Fruit fly (Drosophila melanogaster) whole organism, embryonic: ENCODE data around the gene CG5235.
A peak's percentile ranks its signal among the peaks of the same experiment; 100 is the strongest.

Experiments used
- Ada2b ChIP-seq: fragments of 200-800 bp; sonication (Bioruptor generic); IDR thresholded peaks from 2 replicates; pipeline ENCODE4 v1.3.6; 2022; ENCODE audit warnings: missing biosample characterization, missing genetic modification characterization
- Bgb ChIP-seq: fragments of 200-800 bp; sonication (Bioruptor generic); IDR thresholded peaks from 2 replicates; pipeline ENCODE4 v1.3.6; 2022; ENCODE audit warnings: missing biosample characterization, missing genetic modification characterization; ENCODE audit not compliant: partially characterized antibody
- BtbVII ChIP-seq: fragments of 200-800 bp; sonication (Bioruptor generic); optimal IDR thresholded peaks from 3 replicates; lab custom pipeline; 2017; ENCODE audit warnings: missing biosample characterization, mild to moderate bottlenecking, missing genetic modification characterization
- CG10543 ChIP-seq: fragments of 200-800 bp; sonication (Bioruptor generic); optimal IDR thresholded peaks from 3 replicates; lab custom pipeline; 2017; ENCODE audit warnings: missing biosample characterization, mild to moderate bottlenecking, missing genetic modification characterization, moderate library complexity
- CG11093 ChIP-seq: fragments of 200-800 bp; sonication (Bioruptor generic); IDR thresholded peaks from 3 replicates; pipeline ENCODE4 v1.3.6; 2022; ENCODE audit warnings: missing biosample characterization, missing genetic modification characterization
- CG14860 ChIP-seq: fragments of 200-800 bp; sonication (Bioruptor generic); IDR thresholded peaks from 3 replicates; pipeline ENCODE4 v1.3.6; 2022; ENCODE audit warnings: missing biosample characterization, missing genetic modification characterization; ENCODE audit not compliant: partially characterized antibody
- CG14965 ChIP-seq: fragments of 200-800 bp; sonication (Bioruptor generic); optimal IDR thresholded peaks from 2 replicates; lab custom pipeline; 2016; ENCODE audit warnings: missing biosample characterization, missing genetic modification characterization, borderline replicate concordance
- CG15514 ChIP-seq: fragments of 200-800 bp; sonication (Bioruptor generic); optimal IDR thresholded peaks from 3 replicates; lab custom pipeline; 2017; ENCODE audit warnings: missing biosample characterization, missing genetic modification characterization, mild to moderate bottlenecking, moderate library complexity, missing genetic modification reagents
- CG16863 ChIP-seq: fragments of 200-800 bp; sonication (Bioruptor generic); optimal IDR thresholded peaks from 3 replicates; lab custom pipeline; 2016; ENCODE audit warnings: missing biosample characterization, missing genetic modification characterization
- CG17612 ChIP-seq: fragments of 200-800 bp; sonication (Bioruptor generic); IDR thresholded peaks from 2 replicates; pipeline ENCODE4 v1.3.6; 2022; ENCODE audit warnings: missing biosample characterization, missing genetic modification characterization
- CG17802 ChIP-seq: fragments of 200-800 bp; sonication (Bioruptor generic); optimal IDR thresholded peaks from 2 replicates; lab custom pipeline; 2018; ENCODE audit warnings: missing biosample characterization, mild to moderate bottlenecking, missing genetic modification characterization, moderate library complexity
- CG17912 ChIP-seq: fragments of 200-800 bp; sonication (Bioruptor generic); optimal IDR thresholded peaks from 2 replicates; lab custom pipeline; 2018; ENCODE audit warnings: missing biosample characterization, mild to moderate bottlenecking, missing genetic modification characterization
- CG2199 ChIP-seq: fragments of 200-800 bp; sonication (Bioruptor generic); IDR thresholded peaks from 3 replicates; pipeline ENCODE4 v1.3.6; 2022; ENCODE audit warnings: missing biosample characterization, missing genetic modification characterization
- CG2889 ChIP-seq: fragments of 200-800 bp; sonication (Bioruptor generic); IDR thresholded peaks from 3 replicates; pipeline ENCODE4 v1.3.6; 2022; ENCODE audit warnings: missing biosample characterization, missing genetic modification characterization
- CG30020 ChIP-seq: fragments of 200-800 bp; optimal IDR thresholded peaks from 2 replicates; lab custom pipeline; 2019; ENCODE audit warnings: missing biosample characterization, mild to moderate bottlenecking, missing genetic modification characterization, moderate library complexity
- CG30403 ChIP-seq: fragments of 200-800 bp; sonication (Bioruptor generic); optimal IDR thresholded peaks from 3 replicates; lab custom pipeline; 2016; ENCODE audit warnings: missing biosample characterization, missing genetic modification characterization
- CG34422 ChIP-seq: fragments of 200-800 bp; sonication (Bioruptor generic); IDR thresholded peaks from 3 replicates; pipeline ENCODE4 v1.3.6; 2022; ENCODE audit warnings: missing biosample characterization, missing genetic modification characterization
- CG4328 ChIP-seq: fragments of 200-800 bp; sonication (Bioruptor generic); optimal IDR thresholded peaks from 3 replicates; lab custom pipeline; 2017; ENCODE audit warnings: missing biosample characterization, missing genetic modification reagents, missing genetic modification characterization
- CG4404 ChIP-seq: fragments of 200-800 bp; sonication (Bioruptor generic); IDR thresholded peaks from 2 replicates; pipeline ENCODE4 v1.3.6; 2022; ENCODE audit warnings: missing biosample characterization, missing genetic modification characterization
- CG4730 ChIP-seq: fragments of 200-800 bp; sonication (Bioruptor generic); IDR thresholded peaks from 2 replicates; pipeline ENCODE4 v1.3.6; 2022; ENCODE audit warnings: missing biosample characterization, missing genetic modification characterization
- CG6689 ChIP-seq: fragments of 200-800 bp; sonication (Bioruptor generic); IDR thresholded peaks from 2 replicates; pipeline ENCODE4 v1.3.6; 2022; ENCODE audit warnings: missing biosample characterization, missing genetic modification characterization
- CG6813 ChIP-seq: fragments of 200-800 bp; sonication (Bioruptor generic); optimal IDR thresholded peaks from 2 replicates; lab custom pipeline; 2017; ENCODE audit warnings: missing biosample characterization, missing genetic modification characterization, mild to moderate bottlenecking, moderate library complexity, missing genetic modification reagents
- CG7372 ChIP-seq: fragments of 200-800 bp; sonication (Bioruptor generic); IDR thresholded peaks from 2 replicates; pipeline ENCODE4 v1.3.6; 2022; ENCODE audit warnings: missing biosample characterization, missing genetic modification characterization
- CG7786 ChIP-seq: fragments of 200-800 bp; sonication (Bioruptor generic); optimal IDR thresholded peaks from 2 replicates; lab custom pipeline; 2016; ENCODE audit warnings: missing biosample characterization, missing genetic modification characterization
- CG9609 ChIP-seq: fragments of 200-800 bp; sonication (Bioruptor generic); optimal IDR thresholded peaks from 3 replicates; lab custom pipeline; 2016; ENCODE audit warnings: missing biosample characterization, missing genetic modification characterization
- CTCF ChIP-seq: fragments of 200-800 bp; sonication (Bioruptor generic); optimal IDR thresholded peaks from 2 replicates; lab custom pipeline; 2017; ENCODE audit warnings: missing biosample characterization, mild to moderate bottlenecking, missing genetic modification characterization, moderate library complexity
- Dfd ChIP-seq, 2 experiments: fragments of >200 bp; optimal IDR thresholded peaks; 2 replicates each; lab custom pipeline; 2017; ENCODE audit warnings: missing biosample characterization in 2 of 2, missing genetic modification characterization in 2 of 2
- Eip74EF ChIP-seq, 2 experiments: fragments of 200-800 bp in 1 of 2; fragments of >200 bp in 1 of 2; sonication (Bioruptor generic) in 1 of 2; optimal IDR thresholded peaks; 2 replicates each; lab custom pipeline; 2017 to 2019; ENCODE audit warnings: missing biosample characterization in 2 of 2, missing genetic modification characterization in 2 of 2, mild to moderate bottlenecking in 1 of 2, moderate library complexity in 1 of 2
- Gug ChIP-seq: fragments of 200-800 bp; sonication (Bioruptor generic); IDR thresholded peaks from 4 replicates; pipeline ENCODE4 v1.3.6; 2022; ENCODE audit warnings: missing biosample characterization, missing genetic modification characterization
- Hmx ChIP-seq: fragments of 200-800 bp; sonication (Bioruptor generic); optimal IDR thresholded peaks from 2 replicates; lab custom pipeline; 2016; ENCODE audit warnings: missing biosample characterization, missing genetic modification characterization
- Nf-YC ChIP-seq: fragments of 200-800 bp; optimal IDR thresholded peaks from 3 replicates; lab custom pipeline; 2019; ENCODE audit warnings: missing biosample characterization, mild to moderate bottlenecking, missing genetic modification characterization, moderate library complexity
- Oaz ChIP-seq: fragments of 200-800 bp; sonication (Bioruptor generic); IDR thresholded peaks from 2 replicates; pipeline ENCODE4 v1.3.6; 2022; ENCODE audit warnings: missing biosample characterization, missing genetic modification characterization
- Scr ChIP-seq: fragments of 200-800 bp; sonication (Bioruptor generic); IDR thresholded peaks from 2 replicates; pipeline ENCODE4 v1.3.6; 2022; ENCODE audit warnings: missing biosample characterization, missing genetic modification characterization; ENCODE audit not compliant: partially characterized antibody
- Sry-β ChIP-seq: fragments of 200-800 bp; sonication (Bioruptor generic); optimal IDR thresholded peaks from 2 replicates; lab custom pipeline; 2018; ENCODE audit warnings: missing biosample characterization, mild to moderate bottlenecking, missing genetic modification characterization, moderate library complexity
- Tbp ChIP-seq: fragments of >200 bp; optimal IDR thresholded peaks from 2 replicates; lab custom pipeline; 2018; ENCODE audit warnings: missing biosample characterization, missing genetic modification characterization
- Trl ChIP-seq, 3 experiments: fragments of >200 bp in 2 of 3; fragments of 200-800 bp in 1 of 3; sonication (Bioruptor generic) in 1 of 3; optimal IDR thresholded peaks; 2 replicates in 1 of 3; 3 replicates in 2 of 3; lab custom pipeline; 2016 to 2017; ENCODE audit warnings: missing biosample characterization in 1 of 3, missing genetic modification characterization in 1 of 3
- aop ChIP-seq: fragments of 200-800 bp; sonication (Bioruptor generic); IDR thresholded peaks from 2 replicates; pipeline ENCODE4 v1.3.6; 2022; ENCODE audit warnings: missing biosample characterization, missing genetic modification characterization
- ap ChIP-seq: fragments of 200-800 bp; sonication (Bioruptor generic); IDR thresholded peaks from 2 replicates; pipeline ENCODE4 v1.3.6; 2022; ENCODE audit warnings: missing biosample characterization, missing genetic modification characterization
- cad ChIP-seq: fragments of >200 bp; optimal IDR thresholded peaks from 2 replicates; lab custom pipeline; 2017; ENCODE audit warnings: missing biosample characterization, missing genetic modification characterization
- cato ChIP-seq: fragments of 200-800 bp; sonication (Bioruptor generic); optimal IDR thresholded peaks from 2 replicates; lab custom pipeline; 2016; ENCODE audit warnings: missing biosample characterization, missing genetic modification characterization, borderline replicate concordance
- da ChIP-seq: fragments of 200-800 bp; sonication (Bioruptor generic); optimal IDR thresholded peaks from 2 replicates; lab custom pipeline; 2016; ENCODE audit warnings: missing biosample characterization, missing genetic modification characterization
- en ChIP-seq: fragments of 200-800 bp; sonication (Bioruptor generic); optimal IDR thresholded peaks from 2 replicates; lab custom pipeline; 2016; ENCODE audit warnings: missing biosample characterization, missing genetic modification characterization
- eyg ChIP-seq: fragments of 200-800 bp; sonication (Bioruptor generic); optimal IDR thresholded peaks from 3 replicates; lab custom pipeline; 2016; ENCODE audit warnings: missing biosample characterization, missing genetic modification characterization
- insv ChIP-seq, 2 experiments: fragments of 200-800 bp; sonication (Bioruptor generic); optimal IDR thresholded peaks; 3 replicates each; lab custom pipeline; 2016 to 2018; ENCODE audit warnings: missing biosample characterization in 2 of 2, missing genetic modification characterization in 2 of 2
- knrl ChIP-seq: fragments of 200-800 bp; sonication (Bioruptor generic); IDR thresholded peaks from 3 replicates; pipeline ENCODE4 v1.3.6; 2022; ENCODE audit warnings: missing biosample characterization, missing genetic modification characterization; ENCODE audit not compliant: partially characterized antibody
- pfk ChIP-seq: fragments of 200-800 bp; sonication (Bioruptor generic); optimal IDR thresholded peaks from 2 replicates; lab custom pipeline; 2018; ENCODE audit warnings: missing biosample characterization, mild to moderate bottlenecking, missing genetic modification characterization, moderate library complexity
- salm ChIP-seq: fragments of 200-800 bp; sonication (Bioruptor generic); optimal IDR thresholded peaks from 2 replicates; lab custom pipeline; 2018; ENCODE audit warnings: missing biosample characterization, mild to moderate bottlenecking, missing genetic modification characterization
- sd ChIP-seq: fragments of 200-800 bp; sonication (Bioruptor generic); optimal IDR thresholded peaks from 3 replicates; lab custom pipeline; 2018; ENCODE audit warnings: missing biosample characterization, mild to moderate bottlenecking, missing genetic modification characterization, moderate library complexity
- trem ChIP-seq: fragments of 200-800 bp; optimal IDR thresholded peaks from 3 replicates; lab custom pipeline; 2019; ENCODE audit warnings: missing biosample characterization, mild to moderate bottlenecking, missing genetic modification characterization, moderate library complexity
- wor ChIP-seq: fragments of 200-800 bp; sonication (Bioruptor generic); IDR thresholded peaks from 2 replicates; pipeline ENCODE4 v1.3.6; 2022; ENCODE audit warnings: missing biosample characterization, missing genetic modification characterization

CG5235 gene

dm6 chr3L:16045083-16045830, 44.9 kb downstream of the CG5235 start (continued):
- no peak for TF ChIP-seq Trl (optimal IDR thresholded peaks at IDR 0.05; lab: Kevin White, UChicago)
- no peak for TF ChIP-seq Trl (GFP tag; optimal IDR thresholded peaks at IDR 0.05; lab: Kevin White, UChicago)
- peak; percentile 67; the same call in 1 of the 3 replicates for TF ChIP-seq CG2199 (GFP tag; lab: Robert Waterston, UW)
- no peak for TF ChIP-seq CG30020 (tag; lab: Kevin White, UChicago)
- TF ChIP-seq aop (GFP tag; lab: Robert Waterston, UW), result 0 out of 2 replicates have a peak, but pooled peaks have one; percentile 22
- no peak for TF ChIP-seq Dfd (GFP tag; optimal IDR thresholded peaks at IDR 0.05; lab: Kevin White, UChicago)
- TF ChIP-seq CG2889 (GFP tag; lab: Robert Waterston, UW), result no peak
- no peak for TF ChIP-seq Bgb
- no peak for TF ChIP-seq Nf-YC
- no peak for TF ChIP-seq knrl (GFP tag; lab: Robert Waterston, UW)
- TF ChIP-seq BtbVII (GFP tag; lab: Kevin White, UChicago), result no peak
- no peak for TF ChIP-seq Tbp (GFP tag; lab: Kevin White, UChicago)
- no peak for TF ChIP-seq CG14860
- TF ChIP-seq CG9609 (GFP tag; lab: Kevin White, UChicago), result no peak
- no peak for TF ChIP-seq Hmx
- TF ChIP-seq CTCF, result no peak
- TF ChIP-seq CG4328, result no peak
- peak; percentile 46; the same call in 1 of the 2 replicates for TF ChIP-seq Ada2b
- peak; percentile 36 for TF ChIP-seq CG30403 (GFP tag; lab: Kevin White, UChicago)
- no peak for TF ChIP-seq CG10543
- peak; percentile 22; the same call in 1 of the 2 replicates for TF ChIP-seq CG7372
- TF ChIP-seq CG17802 (tag; lab: Kevin White, UChicago), result no peak
- TF ChIP-seq cato (GFP tag; lab: Kevin White, UChicago), result no peak
- TF ChIP-seq cad (GFP tag; lab: Kevin White, UChicago), result no peak
- no peak for TF ChIP-seq wor
- TF ChIP-seq eyg (GFP tag; lab: Kevin White, UChicago), result no peak
- no peak for TF ChIP-seq CG4404
- TF ChIP-seq trem, result no peak
- peak; percentile 7 for TF ChIP-seq CG6813 (GFP tag; lab: Kevin White, UChicago)
- TF ChIP-seq CG14965, result no peak
- TF ChIP-seq CG17612 (GFP tag; lab: Robert Waterston, UW), result no peak
- TF ChIP-seq CG15514 (GFP tag; lab: Kevin White, UChicago), result no peak
- peak in 1 of 2 experiments; percentile 58 for TF ChIP-seq Eip74EF (GFP tag; optimal IDR thresholded peaks at IDR 0.05; lab: Kevin White, UChicago)
- no peak for TF ChIP-seq da (GFP tag; lab: Kevin White, UChicago)
- TF ChIP-seq CG11093, result no peak
- peak; percentile 41; the same call in 1 of the 2 replicates for TF ChIP-seq Oaz (GFP tag; lab: Robert Waterston, UW)
- no peak for TF ChIP-seq CG4730 (GFP tag; lab: Robert Waterston, UW)
- TF ChIP-seq CG7786 (GFP tag; lab: Kevin White, UChicago), result no peak
- no peak for TF ChIP-seq pfk (GFP tag; lab: Kevin White, UChicago)
- TF ChIP-seq insv (GFP tag; optimal IDR thresholded peaks at IDR 0.05; lab: Kevin White, UChicago), result no peak
- TF ChIP-seq ap, result peak; percentile 36
- TF ChIP-seq Scr (GFP tag; lab: Robert Waterston, UW), result no peak
- TF ChIP-seq CG16863, result no peak
- no peak for TF ChIP-seq Sry-β
- peak; percentile 61 for TF ChIP-seq CG6689
- TF ChIP-seq sd (tag; lab: Kevin White, UChicago), result no peak
- peak; percentile 54 for TF ChIP-seq salm (tag; lab: Kevin White, UChicago)
- TF ChIP-seq CG17912 (GFP tag; lab: Kevin White, UChicago), result no peak
- TF ChIP-seq CG34422 (GFP tag; lab: Robert Waterston, UW), result peak; percentile 65
- TF ChIP-seq en (GFP tag; lab: Kevin White, UChicago), result no peak
- no peak for TF ChIP-seq Gug
